Worm (Caenorhabditis elegans) whole organism, L1 larva: ENCODE data around the gene alr-1.

ENCODE experiments used
- ceh-8 ChIP-seq: fragments of 200-800 bp; sonication (Bioruptor generic); optimal IDR thresholded peaks from 2 replicates; lab custom pipeline; 2018; ENCODE audit warnings: mild to moderate bottlenecking, missing genetic modification characterization, moderate library complexity, missing compliant biosample characterization
- fos-1 ChIP-seq: fragments of 150-350 bp; optimal IDR thresholded peaks from 2 replicates; lab custom pipeline; 2014; ENCODE audit warnings: missing biosample characterization, missing genetic modification characterization
- lin-14 ChIP-seq: fragments of 200-800 bp; sonication (Bioruptor generic); optimal IDR thresholded peaks from 2 replicates; lab custom pipeline; 2018; ENCODE audit warnings: mild to moderate bottlenecking, missing genetic modification characterization, moderate library complexity, missing compliant biosample characterization
- lin-15B ChIP-seq: fragments of 150-350 bp; sonication (generic microtip); optimal IDR thresholded peaks from 3 replicates; lab custom pipeline; 2014; ENCODE audit warnings: missing biosample characterization, missing genetic modification characterization
- nhr-11 ChIP-seq: fragments of 150-350 bp; optimal IDR thresholded peaks from 2 replicates; lab custom pipeline; 2014; ENCODE audit warnings: missing biosample characterization, missing genetic modification characterization
- nhr-71 ChIP-seq: sonication (generic microtip); optimal IDR thresholded peaks from 2 replicates; lab custom pipeline; 2016; ENCODE audit warnings: mild to moderate bottlenecking, missing genetic modification characterization, moderate library complexity, missing compliant biosample characterization
- pag-3 ChIP-seq: sonication (generic microtip); optimal IDR thresholded peaks from 2 replicates; lab custom pipeline; 2017; ENCODE audit warnings: missing genetic modification characterization, mild to moderate bottlenecking, missing compliant biosample characterization, antibody characterized with exemption, borderline replicate concordance; ENCODE audit not compliant: insufficient read depth
- rnt-1 ChIP-seq: sonication (generic microtip); optimal IDR thresholded peaks from 2 replicates; lab custom pipeline; 2016; ENCODE audit warnings: mild to moderate bottlenecking, missing genetic modification characterization, moderate library complexity, missing compliant biosample characterization
- snpc-4 ChIP-seq: fragments of 150-350 bp; optimal IDR thresholded peaks from 2 replicates; lab custom pipeline; 2014; ENCODE audit warnings: missing biosample characterization, missing genetic modification characterization

ce11 chrX:11098086-11098485 lies 27.3 kb downstream of the alr-1 start, which contains the start of gene W02H3.3:
- TF ChIP-seq nhr-71 (tag; lab: Kevin White, UChicago) (no peak), lin-15B (tag; lab: Kevin White, UChicago) (no peak), rnt-1 (no peak), nhr-11 (no peak), lin-14 (GFP tag; lab: Kevin White, UChicago) (no peak), fos-1 (tag; lab: Kevin White, UChicago) (no peak), pag-3 (tag; lab: Kevin White, UChicago) (no peak), ceh-8 (GFP tag; lab: Kevin White, UChicago) (no peak), snpc-4 (tag; lab: Kevin White, UChicago) (no peak)
